Worm (Caenorhabditis elegans): ENCODE data around the gene C44B7.7.

C44B7.7 gene

DNA sequence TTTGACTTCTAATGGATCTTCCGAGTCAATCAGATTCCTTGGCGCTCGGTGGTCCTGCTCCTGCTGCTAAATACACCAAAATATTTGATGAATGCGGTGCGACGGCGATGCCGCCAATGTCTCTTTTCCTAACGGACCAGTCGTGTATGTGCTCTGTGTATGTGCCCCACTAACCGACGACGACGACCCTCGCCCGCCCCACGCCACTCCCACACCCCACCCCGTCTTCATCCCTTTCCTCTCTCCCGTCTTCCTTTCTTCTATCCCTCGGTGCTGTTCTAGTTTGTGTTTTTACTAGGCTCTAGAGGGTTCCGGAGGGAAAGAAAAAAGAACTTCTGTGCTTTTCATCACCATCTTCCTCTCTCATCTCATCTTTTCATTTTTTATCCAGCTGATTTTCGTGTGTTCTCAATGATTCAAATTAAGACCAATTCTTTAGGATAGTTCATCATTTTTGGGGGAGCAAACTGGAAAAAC lies 45.3 kb downstream of the C44B7.7 start, which contains the start of gene egl-27 (continued):
- no peak for TF ChIP-seq zag-1 (tag; optimal IDR thresholded peaks at IDR 0.05)
- no peak for TF ChIP-seq ama-1 (optimal IDR thresholded peaks at IDR 0.05)
- no peak for TF ChIP-seq Y75B8A.6 (GFP tag; IDR thresholded peaks at IDR 0.05)
- no peak for TF ChIP-seq fos-1 (tag; optimal IDR thresholded peaks at IDR 0.05)
- TF ChIP-seq nhr-10 (tag; optimal IDR thresholded peaks at IDR 0.05) = no peak
- no peak for TF ChIP-seq nhr-48 (tag; optimal IDR thresholded peaks at IDR 0.05)
- TF ChIP-seq nhr-6 (tag; optimal IDR thresholded peaks at IDR 0.05) = no peak
- no peak for TF ChIP-seq T20F7.1 (GFP tag; optimal IDR thresholded peaks at IDR 0.05)
- TF ChIP-seq nhr-25 (tag; optimal IDR thresholded peaks at IDR 0.05; ENCODE audit: borderline replicate concordance, insufficient read depth) = no peak
- no peak for TF ChIP-seq F26F4.8 (GFP tag; conservative IDR thresholded peaks at IDR 0.05)
- no peak for TF ChIP-seq mep-1 (tag; optimal IDR thresholded peaks at IDR 0.05)
- 0 out of 2 replicates have a peak, but pooled peaks have one; percentile 46 for TF ChIP-seq lim-7 (GFP tag; IDR thresholded peaks at IDR 0.05)
- peak; percentile 20; the same call in 1 of the 2 replicates for TF ChIP-seq ZK337.2 (GFP tag; IDR thresholded peaks at IDR 0.05)
- TF ChIP-seq skn-1 (tag; optimal IDR thresholded peaks at IDR 0.05) = no peak
- TF ChIP-seq nhr-42 (GFP tag; IDR thresholded peaks at IDR 0.05) = no peak
- TF ChIP-seq saeg-2 (GFP tag; IDR thresholded peaks at IDR 0.05) = no peak
- no peak for TF ChIP-seq lir-3 (tag; optimal IDR thresholded peaks at IDR 0.05)
- peak; percentile 21 for TF ChIP-seq nhr-28 (tag; optimal IDR thresholded peaks at IDR 0.05)
- TF ChIP-seq daf-19 (GFP tag; conservative IDR thresholded peaks at IDR 0.05) = no peak
- no peak for TF ChIP-seq lin-39 (tag; optimal IDR thresholded peaks at IDR 0.05)
- TF ChIP-seq fkh-10 (GFP tag; optimal IDR thresholded peaks at IDR 0.05) = no peak
- TF ChIP-seq attf-4 (tag; optimal IDR thresholded peaks at IDR 0.05) = no peak
- TF ChIP-seq sdz-12 (GFP tag; optimal IDR thresholded peaks at IDR 0.05) = no peak
- TF ChIP-seq dmd-9 (GFP tag; IDR thresholded peaks at IDR 0.05) = no peak
- TF ChIP-seq nhr-237 (tag; optimal IDR thresholded peaks at IDR 0.05) = no peak
- TF ChIP-seq ceh-44 (GFP tag; IDR thresholded peaks at IDR 0.05) = no peak
- TF ChIP-seq ceh-32 (tag; optimal IDR thresholded peaks at IDR 0.05; ENCODE audit: poor library complexity) = no peak
- TF ChIP-seq hif-1 (tag; optimal IDR thresholded peaks at IDR 0.05) = no peak
- peak; percentile 57 for TF ChIP-seq set-16 (GFP tag; IDR thresholded peaks at IDR 0.05)
- no peak for TF ChIP-seq lin-1 (GFP tag; IDR thresholded peaks at IDR 0.05)
- TF ChIP-seq unc-39 (tag; optimal IDR thresholded peaks at IDR 0.05) = no peak
- TF ChIP-seq dmd-6 (GFP tag; IDR thresholded peaks at IDR 0.05) = no peak
- no peak for TF ChIP-seq ceh-82 (tag; optimal IDR thresholded peaks at IDR 0.05)

DNA sequence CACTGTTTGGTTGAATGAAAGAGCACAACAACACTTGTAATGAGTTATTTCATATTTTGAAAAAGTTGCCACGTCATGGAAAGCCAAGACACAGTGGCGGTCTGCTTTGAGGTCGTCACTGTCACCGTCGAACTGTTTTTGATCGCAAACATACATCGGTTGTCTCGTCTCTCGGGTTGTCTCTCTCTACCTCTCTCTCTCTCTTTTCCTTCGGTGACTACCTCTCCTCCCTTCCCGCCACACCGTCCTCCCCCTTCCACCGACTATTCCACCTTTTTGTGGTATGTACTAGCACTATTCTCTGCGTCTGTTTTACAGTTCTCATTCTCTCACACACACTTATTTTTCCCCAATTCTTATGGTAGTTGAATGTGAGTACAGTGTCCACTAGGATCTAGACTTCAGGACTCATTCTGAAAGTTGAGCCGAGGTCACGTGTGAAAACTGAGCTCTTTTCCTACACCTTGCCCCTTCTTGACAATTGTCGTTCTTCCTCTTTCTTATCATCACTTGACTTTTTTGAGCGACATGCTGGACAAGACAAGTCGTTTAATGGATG lies 46.1 kb downstream of the C44B7.7 start:
- TF ChIP-seq nhr-11 (tag; optimal IDR thresholded peaks at IDR 0.05) (peak; percentile 5), egl-27 (tag; optimal IDR thresholded peaks at IDR 0.05) (no peak), Y5F2A.4 (GFP tag; optimal IDR thresholded peaks at IDR 0.05) (no peak), zag-1 (tag; optimal IDR thresholded peaks at IDR 0.05) (no peak), aly-2 (tag; optimal IDR thresholded peaks at IDR 0.05) (no peak), ceh-44 (GFP tag; IDR thresholded peaks at IDR 0.05) (no peak), arid-1 (GFP tag; conservative IDR thresholded peaks at IDR 0.05) (no peak), T26A8.4 (GFP tag; IDR thresholded peaks at IDR 0.05) (no peak), aha-1 (tag) (peak; percentile 97), mxl-2 (GFP tag; conservative IDR thresholded peaks at IDR 0.05) (no peak), hmg-1.1 (GFP tag; IDR thresholded peaks at IDR 0.05) (peak; percentile 43), Y105C5A.15 (GFP tag; IDR thresholded peaks at IDR 0.05) (no peak), egl-43 (GFP tag; IDR thresholded peaks at IDR 0.05) (no peak), nhr-10 (tag; optimal IDR thresholded peaks at IDR 0.05) (no peak), dmd-6 (GFP tag; IDR thresholded peaks at IDR 0.05) (peak; percentile 54), cey-2 (tag; optimal IDR thresholded peaks at IDR 0.05; ENCODE audit: borderline replicate concordance, insufficient read depth) (no peak), dmd-8 (GFP tag; IDR thresholded peaks at IDR 0.05) (no peak), nhr-48 (tag; optimal IDR thresholded peaks at IDR 0.05) (peak; percentile 33), php-3 (GFP tag; IDR thresholded peaks at IDR 0.05) (no peak), nhr-76 (tag; optimal IDR thresholded peaks at IDR 0.05) (no peak), ceh-62 (tag; optimal IDR thresholded peaks at IDR 0.05) (no peak), mxl-3 (GFP tag; optimal IDR thresholded peaks at IDR 0.05) (peak; percentile 73), skn-1 (tag; optimal IDR thresholded peaks at IDR 0.05) (no peak), R02D3.7 (tag; optimal IDR thresholded peaks at IDR 0.05) (no peak), mep-1 (tag; optimal IDR thresholded peaks at IDR 0.05) (peak; percentile 55), zfp-2 (tag; optimal IDR thresholded peaks at IDR 0.05) (no peak)
